Worm (Caenorhabditis elegans): Measurements from ENCODE around the gene C54F6.18.

C54F6.18 gene

DNA sequence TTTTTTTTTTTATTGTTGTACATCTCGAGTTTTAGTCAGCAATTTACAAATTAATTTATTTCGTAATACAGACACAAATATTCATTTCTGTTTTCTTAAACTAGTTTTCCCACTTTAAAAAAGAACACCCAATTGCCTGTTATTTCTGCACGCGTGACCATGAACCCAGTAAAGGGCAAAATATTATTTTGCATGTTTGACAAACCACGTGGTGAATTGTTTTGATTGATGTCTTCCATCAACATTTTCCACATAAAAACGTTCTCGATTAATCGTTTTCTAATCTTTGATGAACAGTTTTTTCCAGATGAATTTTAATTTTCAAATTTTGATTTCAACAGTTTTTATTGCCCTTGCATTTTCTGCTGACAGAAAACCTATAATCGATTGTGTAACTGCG, at the start of gene C54F6.18:
Gene C54F6.18 (plus strand): TSS at position 301 of the 400 bp plus-strand sequence.
- no peak for TF ChIP-seq Y22D7AL.16 (tag; optimal IDR thresholded peaks at IDR 0.05)
- no peak for TF ChIP-seq odd-2 (tag; optimal IDR thresholded peaks at IDR 0.05)
- no peak for TF ChIP-seq hlh-13 (GFP tag; optimal IDR thresholded peaks at IDR 0.05)
- no peak for TF ChIP-seq ceh-24 (tag; optimal IDR thresholded peaks at IDR 0.05)
- TF ChIP-seq ceh-31 (tag; optimal IDR thresholded peaks at IDR 0.05) = no peak
- TF ChIP-seq sdc-2 (tag; optimal IDR thresholded peaks at IDR 0.05) = no peak
- TF ChIP-seq ceh-18 (tag; optimal IDR thresholded peaks at IDR 0.05) = no peak
- no peak for TF ChIP-seq unc-3 (GFP tag; conservative IDR thresholded peaks at IDR 0.05)
- no peak for TF ChIP-seq unc-3 (tag; optimal IDR thresholded peaks at IDR 0.05)
- no peak for TF ChIP-seq che-1 (tag; optimal IDR thresholded peaks at IDR 0.05)
- no peak for TF ChIP-seq ref-2 (tag; optimal IDR thresholded peaks at IDR 0.05)
- TF ChIP-seq nhr-11 (tag; optimal IDR thresholded peaks at IDR 0.05) = no peak
- no peak for TF ChIP-seq ztf-16 (tag; optimal IDR thresholded peaks at IDR 0.05)
- TF ChIP-seq ceh-34 (tag; optimal IDR thresholded peaks at IDR 0.05) = no peak
- TF ChIP-seq lin-11 (tag; optimal IDR thresholded peaks at IDR 0.05) = no peak
- no peak for TF ChIP-seq K09A11.1 (tag; optimal IDR thresholded peaks at IDR 0.05; ENCODE audit: insufficient read depth)
- TF ChIP-seq ceh-30 (tag; optimal IDR thresholded peaks at IDR 0.05) = no peak
- no peak for TF ChIP-seq C38D4.7 (GFP tag; optimal IDR thresholded peaks at IDR 0.05)

ce11 chrV:7476766-7477165, 49.0 kb upstream of the C54F6.18 start, which contains the start of gene srh-125:
TSS of gene srh-125 (minus strand) at chrV:7476866.
- TF ChIP-seq pax-1 (tag; optimal IDR thresholded peaks at IDR 0.05) (no peak), C08G9.2 (tag; optimal IDR thresholded peaks at IDR 0.05) (no peak), madf-2 (tag; optimal IDR thresholded peaks at IDR 0.05) (no peak), Y22D7AL.16 (tag; optimal IDR thresholded peaks at IDR 0.05) (no peak), dmd-4 (tag; optimal IDR thresholded peaks at IDR 0.05; ENCODE audit: borderline replicate concordance) (no peak), ceh-6 (GFP tag; optimal IDR thresholded peaks at IDR 0.05) (no peak), nfya-1 (tag; optimal IDR thresholded peaks at IDR 0.05) (no peak), ets-4 (tag; optimal IDR thresholded peaks at IDR 0.05) (no peak), unc-86 (tag; optimal IDR thresholded peaks at IDR 0.05) (no peak), eyg-1 (tag; optimal IDR thresholded peaks at IDR 0.05) (no peak), ceh-24 (tag; optimal IDR thresholded peaks at IDR 0.05) (no peak), fax-1 (tag; optimal IDR thresholded peaks at IDR 0.05) (no peak), F13H6.1 (tag; optimal IDR thresholded peaks at IDR 0.05) (no peak), ceh-22 (tag; optimal IDR thresholded peaks at IDR 0.05) (no peak)

ce11 chrV:7478404-7478803, 47.4 kb upstream of the C54F6.18 start, which contains the start of gene str-190:
TSS of gene str-190 (minus strand) at chrV:7478504.
- TF ChIP-seq unc-86 (tag; optimal IDR thresholded peaks at IDR 0.05) = no peak
- no peak for TF ChIP-seq hlh-8 (tag; optimal IDR thresholded peaks at IDR 0.05)
- no peak for TF ChIP-seq ceh-6 (GFP tag; optimal IDR thresholded peaks at IDR 0.05)
- no peak for TF ChIP-seq syd-9 (tag; optimal IDR thresholded peaks at IDR 0.05)
- TF ChIP-seq ceh-24 (tag; optimal IDR thresholded peaks at IDR 0.05) = no peak
- no peak for TF ChIP-seq C08G9.2 (tag; optimal IDR thresholded peaks at IDR 0.05)
- TF ChIP-seq ceh-9 (tag; optimal IDR thresholded peaks at IDR 0.05) = no peak
- no peak for TF ChIP-seq dmd-4 (tag; optimal IDR thresholded peaks at IDR 0.05; ENCODE audit: borderline replicate concordance)
- TF ChIP-seq unc-3 (GFP tag; conservative IDR thresholded peaks at IDR 0.05) = no peak
- TF ChIP-seq unc-3 (tag; optimal IDR thresholded peaks at IDR 0.05) = no peak
- TF ChIP-seq sox-4 (tag; optimal IDR thresholded peaks at IDR 0.05) = no peak
- TF ChIP-seq pros-1 (tag; optimal IDR thresholded peaks at IDR 0.05) = no peak
- TF ChIP-seq unc-55 (GFP tag; optimal IDR thresholded peaks at IDR 0.05) = no peak
- no peak for TF ChIP-seq tbx-2 (tag; optimal IDR thresholded peaks at IDR 0.05)
- TF ChIP-seq elt-4 (tag; optimal IDR thresholded peaks at IDR 0.05) = no peak

DNA sequence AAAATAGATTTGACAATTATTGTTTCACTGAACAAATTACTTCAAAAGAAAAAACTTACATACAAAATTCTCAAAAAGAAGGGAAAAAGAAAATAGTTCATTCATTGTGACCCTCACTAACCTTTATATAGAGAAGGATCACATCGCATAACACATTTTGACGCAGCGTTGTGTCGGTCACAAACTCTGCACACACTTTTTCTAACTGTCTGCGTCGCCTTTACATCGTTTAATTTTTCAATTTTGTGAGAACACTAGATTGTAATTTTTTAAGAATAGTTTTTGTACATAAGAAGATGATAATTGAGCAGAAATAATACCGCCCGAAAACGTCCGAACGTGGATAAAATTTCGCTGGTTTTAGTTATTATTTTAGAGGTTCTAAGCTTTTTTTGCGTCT, 44.8 kb upstream of the C54F6.18 start, which contains the start of gene C18B10.6:
Gene C18B10.6 (minus strand): TSS at position 101 of the 400 bp plus-strand sequence.
- TF ChIP-seq F13H6.1 (tag; optimal IDR thresholded peaks at IDR 0.05) (no peak), sox-2 (GFP tag; IDR thresholded peaks at IDR 0.05) (no peak), rnt-1 (tag; optimal IDR thresholded peaks at IDR 0.05) (no peak), unc-3 (GFP tag; conservative IDR thresholded peaks at IDR 0.05) (no peak), unc-3 (tag; optimal IDR thresholded peaks at IDR 0.05) (no peak), elt-2 (tag; optimal IDR thresholded peaks at IDR 0.05) (no peak), hlh-15 (tag; optimal IDR thresholded peaks at IDR 0.05) (no peak), hlh-6 (tag; optimal IDR thresholded peaks at IDR 0.05) (no peak), tbx-7 (tag; optimal IDR thresholded peaks at IDR 0.05) (no peak), C38D4.7 (GFP tag; optimal IDR thresholded peaks at IDR 0.05) (no peak), dve-1 (tag; optimal IDR thresholded peaks at IDR 0.05) (no peak), ceh-6 (GFP tag; optimal IDR thresholded peaks at IDR 0.05) (no peak), ceh-22 (tag; optimal IDR thresholded peaks at IDR 0.05) (no peak), pax-1 (tag; optimal IDR thresholded peaks at IDR 0.05) (no peak)

All from whole organism, late embryonic.